Worm (Caenorhabditis elegans) whole organism, L3 larva: ENCODE measurements around the gene wrt-7.

Experiments used
- R02D3.7 ChIP-seq: fragments of 150-350 bp; optimal IDR thresholded peaks from 2 replicates; lab custom pipeline; 2014; ENCODE audit warnings: missing biosample characterization, missing genetic modification characterization
- ZK546.5 ChIP-seq: sonication (generic microtip); optimal IDR thresholded peaks from 2 replicates; lab custom pipeline; 2017; ENCODE audit warnings: missing biosample characterization, missing genetic modification characterization
- ceh-16 ChIP-seq: sonication (generic microtip); optimal IDR thresholded peaks from 2 replicates; lab custom pipeline; 2017; ENCODE audit warnings: missing biosample characterization, missing genetic modification characterization
- ceh-82 ChIP-seq: fragments of 150-350 bp; optimal IDR thresholded peaks from 2 replicates; lab custom pipeline; 2014; ENCODE audit warnings: missing biosample characterization, missing genetic modification characterization
- ceh-9 ChIP-seq: sonication (generic microtip); optimal IDR thresholded peaks from 2 replicates; lab custom pipeline; 2018; ENCODE audit warnings: missing biosample characterization, missing genetic modification characterization
- daf-12 ChIP-seq: fragments of 150-350 bp; optimal IDR thresholded peaks from 2 replicates; lab custom pipeline; 2014; ENCODE audit warnings: missing biosample characterization, missing genetic modification reagents, missing genetic modification characterization
- egl-27 ChIP-seq: sonication (generic microtip); optimal IDR thresholded peaks from 4 replicates; lab custom pipeline; 2017; ENCODE audit warnings: missing biosample characterization, missing genetic modification reagents, missing genetic modification characterization
- elt-1 ChIP-seq: fragments of 150-350 bp; optimal IDR thresholded peaks from 2 replicates; lab custom pipeline; 2014; ENCODE audit warnings: missing biosample characterization, missing genetic modification characterization
- elt-2 ChIP-seq: sonication (generic microtip); optimal IDR thresholded peaks from 2 replicates; lab custom pipeline; 2016; ENCODE audit warnings: missing genetic modification reagents, mild to moderate bottlenecking, missing genetic modification characterization, missing compliant biosample characterization
- elt-3 ChIP-seq, 3 experiments: fragments of 150-350 bp in 1 of 3; sonication (generic microtip) in 2 of 3; optimal IDR thresholded peaks; 2 replicates in 2 of 3; 4 replicates in 1 of 3; lab custom pipeline; 2014 to 2017; ENCODE audit warnings: missing biosample characterization in 3 of 3, missing genetic modification characterization in 3 of 3
- eor-1 ChIP-seq, 2 experiments: fragments of 150-350 bp; optimal IDR thresholded peaks; 2 replicates each; lab custom pipeline; 2014 to 2018; ENCODE audit warnings: missing biosample characterization in 2 of 2, missing genetic modification characterization in 2 of 2
- fkh-10 ChIP-seq: sonication (generic microtip); optimal IDR thresholded peaks from 2 replicates; lab custom pipeline; 2017; ENCODE audit warnings: missing biosample characterization, missing genetic modification reagents, missing genetic modification characterization
- fkh-2 ChIP-seq: fragments of 150-350 bp; optimal IDR thresholded peaks from 2 replicates; lab custom pipeline; 2014; ENCODE audit warnings: missing biosample characterization, missing genetic modification reagents, missing genetic modification characterization
- fos-1 ChIP-seq: fragments of 150-350 bp; optimal IDR thresholded peaks from 2 replicates; lab custom pipeline; 2014; ENCODE audit warnings: missing biosample characterization, missing genetic modification characterization
- jun-1 ChIP-seq: fragments of 150-350 bp; optimal IDR thresholded peaks from 2 replicates; lab custom pipeline; 2014; ENCODE audit warnings: missing biosample characterization, missing genetic modification reagents, missing genetic modification characterization
- lin-15B ChIP-seq: fragments of 150-350 bp; optimal IDR thresholded peaks from 2 replicates; lab custom pipeline; 2014; ENCODE audit warnings: missing biosample characterization, missing genetic modification characterization
- lin-39 ChIP-seq: fragments of 150-350 bp; optimal IDR thresholded peaks from 2 replicates; lab custom pipeline; 2018; ENCODE audit warnings: missing biosample characterization, missing genetic modification reagents, missing genetic modification characterization
- mdl-1 ChIP-seq: fragments of 150-350 bp; optimal IDR thresholded peaks from 2 replicates; lab custom pipeline; 2014; ENCODE audit warnings: missing biosample characterization, missing genetic modification characterization
- nfya-1 ChIP-seq: sonication (generic microtip); optimal IDR thresholded peaks from 2 replicates; lab custom pipeline; 2017; ENCODE audit warnings: missing genetic modification characterization, mild to moderate bottlenecking, missing compliant biosample characterization, antibody characterized with exemption, moderate library complexity; ENCODE audit not compliant: insufficient read depth
- nhr-11 ChIP-seq: fragments of 150-350 bp; optimal IDR thresholded peaks from 2 replicates; lab custom pipeline; 2014; ENCODE audit warnings: missing biosample characterization, missing genetic modification characterization
- nhr-12 ChIP-seq: fragments of 150-350 bp; optimal IDR thresholded peaks from 2 replicates; lab custom pipeline; 2014; ENCODE audit warnings: missing biosample characterization, missing genetic modification characterization
- nhr-23 ChIP-seq: fragments of 150-350 bp; optimal IDR thresholded peaks from 2 replicates; lab custom pipeline; 2014; ENCODE audit warnings: missing biosample characterization, missing genetic modification reagents, missing genetic modification characterization
- nhr-25 ChIP-seq: sonication (generic microtip); optimal IDR thresholded peaks from 2 replicates; lab custom pipeline; 2017; ENCODE audit warnings: missing biosample characterization, missing genetic modification characterization
- nhr-28 ChIP-seq: fragments of 150-350 bp; optimal IDR thresholded peaks from 2 replicates; lab custom pipeline; 2014; ENCODE audit warnings: missing biosample characterization, missing genetic modification characterization
- nhr-43 ChIP-seq: sonication (generic microtip); optimal IDR thresholded peaks from 2 replicates; lab custom pipeline; 2016; ENCODE audit warnings: mild to moderate bottlenecking, missing genetic modification characterization, missing compliant biosample characterization; ENCODE audit not compliant: poor library complexity, severe bottlenecking
- nhr-67 ChIP-seq: fragments of 150-350 bp; optimal IDR thresholded peaks from 2 replicates; lab custom pipeline; 2014; ENCODE audit warnings: missing biosample characterization, missing genetic modification characterization
- nhr-76 ChIP-seq: fragments of 150-350 bp; sonication (generic microtip); optimal IDR thresholded peaks from 5 replicates; lab custom pipeline; 2014; ENCODE audit warnings: missing biosample characterization, missing genetic modification characterization
- pha-4 ChIP-seq: fragments of 150-350 bp; optimal IDR thresholded peaks from 2 replicates; lab custom pipeline; 2014; ENCODE audit warnings: missing biosample characterization, missing genetic modification reagents, missing genetic modification characterization
- pqm-1 ChIP-seq: fragments of 150-350 bp; optimal IDR thresholded peaks from 2 replicates; lab custom pipeline; 2017; ENCODE audit warnings: missing biosample characterization, missing genetic modification characterization, inconsistent platforms
- skn-1 ChIP-seq: fragments of 150-350 bp; optimal IDR thresholded peaks from 2 replicates; lab custom pipeline; 2014; ENCODE audit warnings: missing biosample characterization, missing genetic modification characterization
- unc-62 ChIP-seq: fragments of 150-350 bp; sonication (generic microtip); optimal IDR thresholded peaks from 4 replicates; lab custom pipeline; 2014; ENCODE audit warnings: missing biosample characterization, missing genetic modification reagents, missing genetic modification characterization
- zag-1 ChIP-seq: fragments of 150-350 bp; optimal IDR thresholded peaks from 2 replicates; lab custom pipeline; 2014; ENCODE audit warnings: missing biosample characterization, missing genetic modification characterization
- ztf-11 ChIP-seq: fragments of 150-350 bp; optimal IDR thresholded peaks from 2 replicates; lab custom pipeline; 2014; ENCODE audit warnings: missing biosample characterization, missing genetic modification characterization
- ztf-4 ChIP-seq: fragments of 150-350 bp; optimal IDR thresholded peaks from 2 replicates; lab custom pipeline; 2014; ENCODE audit warnings: missing biosample characterization, missing genetic modification characterization

The wrt-7 gene

ce11 chrV:15305502-15305901, 31.8 kb downstream of the wrt-7 start, which contains the start of gene T26H8.5:
TSS of gene T26H8.5 (minus strand) at chrV:15305602.
- no peak for TF ChIP-seq ceh-16 (tag; lab: Kevin White, UChicago)
- no peak for TF ChIP-seq R02D3.7 (tag; lab: Kevin White, UChicago)
- TF ChIP-seq fkh-2 (tag; lab: Kevin White, UChicago) = no peak
- TF ChIP-seq nhr-25 (tag; lab: Kevin White, UChicago) = no peak
- TF ChIP-seq fkh-10 (GFP tag; lab: Kevin White, UChicago) = no peak
- no peak for TF ChIP-seq ZK546.5
- no peak for TF ChIP-seq elt-1 (tag; lab: Kevin White, UChicago)
- TF ChIP-seq nhr-12 (tag; lab: Kevin White, UChicago) = no peak
- no peak for TF ChIP-seq lin-39 (tag; lab: Kevin White, UChicago)
- TF ChIP-seq lin-15B (tag; lab: Kevin White, UChicago) = no peak
- TF ChIP-seq egl-27 (tag; lab: Kevin White, UChicago) = no peak
- TF ChIP-seq nhr-28 (tag; lab: Kevin White, UChicago) = no peak
- TF ChIP-seq jun-1 = no peak
- TF ChIP-seq elt-3 (tag; optimal IDR thresholded peaks at IDR 0.05; lab: Kevin White, UChicago) = no peak
- no peak for TF ChIP-seq ztf-11 (tag; lab: Kevin White, UChicago)
- no peak for TF ChIP-seq elt-2
- TF ChIP-seq pqm-1 (tag; lab: Kevin White, UChicago) = no peak

ce11 chrV:15303625-15304024, 33.7 kb downstream of the wrt-7 start, which contains the start of gene srx-48:
TSS of gene srx-48 (minus strand) at chrV:15303725.
- no peak for TF ChIP-seq nhr-76
- TF ChIP-seq nhr-23 (tag; lab: Kevin White, UChicago) = no peak
- TF ChIP-seq daf-12 = no peak
- TF ChIP-seq nhr-28 (tag; lab: Kevin White, UChicago) = no peak
- no peak for TF ChIP-seq egl-27 (tag; lab: Kevin White, UChicago)
- no peak for TF ChIP-seq ztf-4
- TF ChIP-seq ceh-82 (tag; lab: Kevin White, UChicago) = no peak
- no peak for TF ChIP-seq nhr-67 (tag; lab: Kevin White, UChicago)
- no peak for TF ChIP-seq ceh-16 (tag; lab: Kevin White, UChicago)
- TF ChIP-seq pha-4 (tag; lab: Kevin White, UChicago) = no peak
- TF ChIP-seq unc-62 (GFP tag; lab: Kevin White, UChicago) = no peak
- no peak for TF ChIP-seq nhr-43
- no peak for TF ChIP-seq nhr-11 (tag; lab: Kevin White, UChicago)
- no peak for TF ChIP-seq eor-1 (tag; optimal IDR thresholded peaks at IDR 0.05; lab: Kevin White, UChicago)
- TF ChIP-seq ceh-9 = no peak
- TF ChIP-seq nfya-1 = no peak
- no peak for TF ChIP-seq pqm-1 (tag; lab: Kevin White, UChicago)
- no peak for TF ChIP-seq mdl-1 (tag; lab: Kevin White, UChicago)
- no peak for TF ChIP-seq ZK546.5

ce11 chrV:15298597-15298996, 38.7 kb downstream of the wrt-7 start, which contains the start of gene cpr-3:
TSS of gene cpr-3 (minus strand) at chrV:15298700.
- no peak for TF ChIP-seq fkh-2 (tag; lab: Kevin White, UChicago)
- no peak for TF ChIP-seq unc-62 (GFP tag; lab: Kevin White, UChicago)
- peak; percentile 65 for TF ChIP-seq pha-4 (tag; lab: Kevin White, UChicago)
- TF ChIP-seq pqm-1 (tag; lab: Kevin White, UChicago) = peak; percentile 99
- peak; percentile 94 for TF ChIP-seq jun-1
- peak; percentile 52 for TF ChIP-seq fos-1 (tag; lab: Kevin White, UChicago)
- peak; percentile 81 for TF ChIP-seq skn-1
- TF ChIP-seq elt-2 = peak; percentile 99
- no peak for TF ChIP-seq zag-1 (tag; lab: Kevin White, UChicago)
- TF ChIP-seq, all 47 proteins: peak for 6

- TF ChIP-seq nfya-1 (no peak), nhr-11 (tag; lab: Kevin White, UChicago) (no peak), ceh-16 (tag; lab: Kevin White, UChicago) (no peak), skn-1 (no peak), fkh-2 (tag; lab: Kevin White, UChicago) (no peak), nhr-67 (tag; lab: Kevin White, UChicago) (no peak), egl-27 (tag; lab: Kevin White, UChicago) (no peak), elt-1 (tag; lab: Kevin White, UChicago) (no peak), nhr-25 (tag; lab: Kevin White, UChicago) (no peak)
These were observed 43.4 kb downstream of the wrt-7 start, which contains the start of gene str-96 for ce11 chrV:15293865-15294264. TSS of gene str-96 (minus strand) at chrV:15293965.
